Worm (Caenorhabditis elegans) whole organism, L3 larva: ENCODE results near the gene col-108.

ENCODE experiments used
- R02D3.7 ChIP-seq: fragments of 150-350 bp; optimal IDR thresholded peaks from 2 replicates; lab custom pipeline; 2014; ENCODE audit warnings: missing biosample characterization, missing genetic modification characterization
- ceh-16 ChIP-seq: sonication (generic microtip); optimal IDR thresholded peaks from 2 replicates; lab custom pipeline; 2017; ENCODE audit warnings: missing biosample characterization, missing genetic modification characterization
- ceh-82 ChIP-seq: fragments of 150-350 bp; optimal IDR thresholded peaks from 2 replicates; lab custom pipeline; 2014; ENCODE audit warnings: missing biosample characterization, missing genetic modification characterization
- ceh-9 ChIP-seq: sonication (generic microtip); optimal IDR thresholded peaks from 2 replicates; lab custom pipeline; 2018; ENCODE audit warnings: missing biosample characterization, missing genetic modification characterization
- daf-12 ChIP-seq: fragments of 150-350 bp; optimal IDR thresholded peaks from 2 replicates; lab custom pipeline; 2014; ENCODE audit warnings: missing biosample characterization, missing genetic modification reagents, missing genetic modification characterization
- egl-5 ChIP-seq: fragments of 150-350 bp; optimal IDR thresholded peaks from 2 replicates; lab custom pipeline; 2017; ENCODE audit warnings: missing biosample characterization, missing genetic modification reagents, missing genetic modification characterization, inconsistent platforms
- elt-2 ChIP-seq: sonication (generic microtip); optimal IDR thresholded peaks from 2 replicates; lab custom pipeline; 2016; ENCODE audit warnings: missing genetic modification reagents, mild to moderate bottlenecking, missing genetic modification characterization, missing compliant biosample characterization
- elt-3 ChIP-seq, 3 experiments: fragments of 150-350 bp in 1 of 3; sonication (generic microtip) in 2 of 3; optimal IDR thresholded peaks; 2 replicates in 2 of 3; 4 replicates in 1 of 3; lab custom pipeline; 2014 to 2017; ENCODE audit warnings: missing biosample characterization in 3 of 3, missing genetic modification characterization in 3 of 3
- eor-1 ChIP-seq, 2 experiments: fragments of 150-350 bp; optimal IDR thresholded peaks; 2 replicates each; lab custom pipeline; 2014 to 2018; ENCODE audit warnings: missing biosample characterization in 2 of 2, missing genetic modification characterization in 2 of 2
- fkh-10 ChIP-seq: sonication (generic microtip); optimal IDR thresholded peaks from 2 replicates; lab custom pipeline; 2017; ENCODE audit warnings: missing biosample characterization, missing genetic modification reagents, missing genetic modification characterization
- fos-1 ChIP-seq: fragments of 150-350 bp; optimal IDR thresholded peaks from 2 replicates; lab custom pipeline; 2014; ENCODE audit warnings: missing biosample characterization, missing genetic modification characterization
- hmg-11 ChIP-seq: sonication (generic microtip); optimal IDR thresholded peaks from 2 replicates; lab custom pipeline; 2016; ENCODE audit warnings: missing genetic modification characterization, missing compliant biosample characterization
- lin-15B ChIP-seq: fragments of 150-350 bp; optimal IDR thresholded peaks from 2 replicates; lab custom pipeline; 2014; ENCODE audit warnings: missing biosample characterization, missing genetic modification characterization
- lin-39 ChIP-seq: fragments of 150-350 bp; optimal IDR thresholded peaks from 2 replicates; lab custom pipeline; 2018; ENCODE audit warnings: missing biosample characterization, missing genetic modification reagents, missing genetic modification characterization
- lsy-12 ChIP-seq: sonication (generic microtip); optimal IDR thresholded peaks from 2 replicates; lab custom pipeline; 2016; ENCODE audit warnings: mild to moderate bottlenecking, missing genetic modification characterization, missing compliant biosample characterization
- mdl-1 ChIP-seq: fragments of 150-350 bp; optimal IDR thresholded peaks from 2 replicates; lab custom pipeline; 2014; ENCODE audit warnings: missing biosample characterization, missing genetic modification characterization
- nfya-1 ChIP-seq: sonication (generic microtip); optimal IDR thresholded peaks from 2 replicates; lab custom pipeline; 2017; ENCODE audit warnings: missing genetic modification characterization, mild to moderate bottlenecking, missing compliant biosample characterization, antibody characterized with exemption, moderate library complexity; ENCODE audit not compliant: insufficient read depth
- nhr-11 ChIP-seq: fragments of 150-350 bp; optimal IDR thresholded peaks from 2 replicates; lab custom pipeline; 2014; ENCODE audit warnings: missing biosample characterization, missing genetic modification characterization
- nhr-12 ChIP-seq: fragments of 150-350 bp; optimal IDR thresholded peaks from 2 replicates; lab custom pipeline; 2014; ENCODE audit warnings: missing biosample characterization, missing genetic modification characterization
- nhr-23 ChIP-seq: fragments of 150-350 bp; optimal IDR thresholded peaks from 2 replicates; lab custom pipeline; 2014; ENCODE audit warnings: missing biosample characterization, missing genetic modification reagents, missing genetic modification characterization
- nhr-237 ChIP-seq: fragments of 150-350 bp; optimal IDR thresholded peaks from 2 replicates; lab custom pipeline; 2014; ENCODE audit warnings: missing biosample characterization, missing genetic modification characterization
- nhr-25 ChIP-seq: sonication (generic microtip); optimal IDR thresholded peaks from 2 replicates; lab custom pipeline; 2017; ENCODE audit warnings: missing biosample characterization, missing genetic modification characterization
- nhr-67 ChIP-seq: fragments of 150-350 bp; optimal IDR thresholded peaks from 2 replicates; lab custom pipeline; 2014; ENCODE audit warnings: missing biosample characterization, missing genetic modification characterization
- nhr-77 ChIP-seq: fragments of 150-350 bp; optimal IDR thresholded peaks from 2 replicates; lab custom pipeline; 2014; ENCODE audit warnings: missing biosample characterization, missing genetic modification characterization
- pha-4 ChIP-seq: fragments of 150-350 bp; optimal IDR thresholded peaks from 2 replicates; lab custom pipeline; 2014; ENCODE audit warnings: missing biosample characterization, missing genetic modification reagents, missing genetic modification characterization
- pqm-1 ChIP-seq: fragments of 150-350 bp; optimal IDR thresholded peaks from 2 replicates; lab custom pipeline; 2017; ENCODE audit warnings: missing biosample characterization, missing genetic modification characterization, inconsistent platforms
- sea-2 ChIP-seq: fragments of 150-350 bp; sonication (generic microtip); optimal IDR thresholded peaks from 4 replicates; lab custom pipeline; 2014; ENCODE audit warnings: missing biosample characterization, missing genetic modification reagents, missing genetic modification characterization
- skn-1 ChIP-seq: fragments of 150-350 bp; optimal IDR thresholded peaks from 2 replicates; lab custom pipeline; 2014; ENCODE audit warnings: missing biosample characterization, missing genetic modification characterization
- snpc-4 ChIP-seq: fragments of 150-350 bp; optimal IDR thresholded peaks from 2 replicates; lab custom pipeline; 2014; ENCODE audit warnings: missing biosample characterization, missing genetic modification characterization
- tbx-2 ChIP-seq: sonication (generic microtip); optimal IDR thresholded peaks from 2 replicates; lab custom pipeline; 2016; ENCODE audit warnings: mild to moderate bottlenecking, missing genetic modification characterization, missing compliant biosample characterization
- unc-62 ChIP-seq: fragments of 150-350 bp; sonication (generic microtip); optimal IDR thresholded peaks from 4 replicates; lab custom pipeline; 2014; ENCODE audit warnings: missing biosample characterization, missing genetic modification reagents, missing genetic modification characterization
- ztf-11 ChIP-seq: fragments of 150-350 bp; optimal IDR thresholded peaks from 2 replicates; lab custom pipeline; 2014; ENCODE audit warnings: missing biosample characterization, missing genetic modification characterization
- ztf-4 ChIP-seq: fragments of 150-350 bp; optimal IDR thresholded peaks from 2 replicates; lab custom pipeline; 2014; ENCODE audit warnings: missing biosample characterization, missing genetic modification characterization

Gene col-108

ce11 chrIV:1761553-1761952 is 6.8 kb upstream of the col-108 start, which contains the start of gene Y41D4A.7:
Y41D4A.7 (minus strand) TSS chrIV:1761570.
- no peak for TF ChIP-seq eor-1 (tag; optimal IDR thresholded peaks at IDR 0.05; lab: Kevin White, UChicago)
- TF ChIP-seq sea-2 (GFP tag; lab: Kevin White, UChicago) = no peak
- no peak for TF ChIP-seq ztf-11 (tag; lab: Kevin White, UChicago)
- no peak for TF ChIP-seq pqm-1 (tag; lab: Kevin White, UChicago)
- peak; percentile 11 for TF ChIP-seq nfya-1 (tag; lab: Kevin White, UChicago)
- TF ChIP-seq ceh-9 (tag; lab: Kevin White, UChicago) = no peak

DNA sequence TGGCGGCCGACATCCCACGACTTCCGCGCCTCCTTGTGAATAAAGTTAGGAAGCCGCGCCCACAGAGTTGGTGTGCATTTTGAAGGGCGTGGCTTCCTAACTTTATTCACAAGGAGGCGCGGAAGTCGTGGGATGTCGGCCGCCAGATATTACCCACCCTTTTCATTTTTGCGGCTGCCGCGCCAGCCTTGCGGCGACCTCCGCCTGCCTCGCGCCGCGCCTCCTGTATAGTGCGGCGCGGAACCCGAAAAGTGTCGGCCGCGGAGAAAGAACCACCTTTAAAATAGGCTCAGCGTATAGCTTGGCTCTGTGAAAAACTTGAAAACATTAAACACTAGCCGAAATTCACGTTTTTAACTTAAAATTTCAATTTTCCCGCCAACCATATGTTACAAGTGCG is 4.9 kb upstream of the col-108 start:
- no peak for TF ChIP-seq ztf-4 (tag; lab: Kevin White, UChicago)
- TF ChIP-seq fos-1 = no peak
- TF ChIP-seq fkh-10 = no peak
- no peak for TF ChIP-seq egl-5 (tag; lab: Kevin White, UChicago)
- no peak for TF ChIP-seq nhr-12 (tag; lab: Kevin White, UChicago)
- TF ChIP-seq nhr-23 (tag; lab: Kevin White, UChicago) = no peak
- TF ChIP-seq R02D3.7 (tag; lab: Kevin White, UChicago) = no peak
- no peak for TF ChIP-seq hmg-11
- no peak for TF ChIP-seq nhr-237 (tag; lab: Kevin White, UChicago)
- TF ChIP-seq nhr-25 (tag; lab: Kevin White, UChicago) = no peak
- TF ChIP-seq mdl-1 (tag; lab: Kevin White, UChicago) = no peak
- no peak for TF ChIP-seq lsy-12 (tag; lab: Kevin White, UChicago)
- no peak for TF ChIP-seq skn-1 (tag; lab: Kevin White, UChicago)
- TF ChIP-seq pqm-1 (tag; lab: Kevin White, UChicago) = no peak
- TF ChIP-seq tbx-2 (tag; lab: Kevin White, UChicago) = no peak
- TF ChIP-seq elt-3 (tag; optimal IDR thresholded peaks at IDR 0.05; lab: Kevin White, UChicago) = no peak

DNA sequence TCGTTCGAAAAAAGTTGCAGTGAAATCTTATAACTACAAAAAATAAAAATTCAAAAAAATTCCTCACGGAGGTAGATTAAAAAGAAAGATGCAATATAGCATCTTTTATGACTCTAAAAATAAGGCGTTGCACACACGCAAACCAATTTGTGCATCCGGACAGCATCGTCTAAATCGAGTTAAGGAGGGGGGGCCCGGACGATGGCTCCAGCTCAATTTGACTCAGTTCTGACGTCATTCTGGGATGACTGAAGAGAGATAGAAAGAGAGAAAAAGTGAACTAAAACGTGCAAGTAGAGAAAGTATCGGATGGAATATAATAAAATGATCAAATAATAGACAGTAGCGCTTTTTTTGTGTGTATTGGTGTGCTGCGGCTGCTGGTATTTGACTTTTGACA is 2.4 kb upstream of the col-108 start:
- TF ChIP-seq nfya-1 (tag; lab: Kevin White, UChicago) (peak; percentile 52), egl-5 (tag; lab: Kevin White, UChicago) (no peak), nhr-23 (tag; lab: Kevin White, UChicago) (no peak), lin-15B (tag; lab: Kevin White, UChicago) (peak; percentile 14), lin-39 (tag; lab: Kevin White, UChicago) (peak; percentile 10), pha-4 (tag; lab: Kevin White, UChicago) (peak; percentile 16), fkh-10 (peak; percentile 67)

DNA sequence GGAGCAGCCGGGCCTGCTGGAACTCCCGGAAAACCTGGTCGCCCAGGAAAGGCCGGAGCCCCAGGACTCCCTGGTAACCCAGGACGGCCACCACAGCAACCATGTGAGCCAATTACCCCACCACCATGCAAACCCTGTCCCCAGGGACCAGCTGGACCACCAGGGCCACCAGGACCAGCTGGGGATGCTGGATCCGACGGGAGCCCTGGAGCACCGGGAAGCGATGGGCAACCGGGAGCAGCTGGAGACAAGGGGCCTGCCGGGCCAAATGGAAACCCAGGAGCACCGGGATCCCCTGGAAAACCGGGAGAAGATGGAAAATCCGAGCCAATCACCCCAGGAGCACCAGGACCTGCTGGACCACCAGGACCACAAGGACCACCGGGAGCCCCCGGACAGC is 686 bp downstream of the col-108 start:
- no peak for TF ChIP-seq skn-1 (tag; lab: Kevin White, UChicago)
- TF ChIP-seq nhr-23 (tag; lab: Kevin White, UChicago) = no peak
- no peak for TF ChIP-seq pqm-1 (tag; lab: Kevin White, UChicago)
- no peak for TF ChIP-seq elt-2 (tag; lab: Kevin White, UChicago)
- TF ChIP-seq snpc-4 (tag; lab: Kevin White, UChicago) = no peak
- no peak for TF ChIP-seq lin-39 (tag; lab: Kevin White, UChicago)
- TF ChIP-seq lin-15B (tag; lab: Kevin White, UChicago) = no peak

- TF ChIP-seq skn-1 (tag; lab: Kevin White, UChicago) = no peak
- no peak for TF ChIP-seq ceh-16 (tag; lab: Kevin White, UChicago)
- no peak for TF ChIP-seq nhr-237 (tag; lab: Kevin White, UChicago)
- no peak for TF ChIP-seq unc-62 (GFP tag; lab: Kevin White, UChicago)
- TF ChIP-seq nhr-67 = no peak
- no peak for TF ChIP-seq lin-39 (tag; lab: Kevin White, UChicago)
- no peak for TF ChIP-seq tbx-2 (tag; lab: Kevin White, UChicago)
- TF ChIP-seq fos-1 = no peak
- TF ChIP-seq eor-1 (tag; optimal IDR thresholded peaks at IDR 0.05; lab: Kevin White, UChicago) = no peak
- no peak for TF ChIP-seq nhr-11 (tag; lab: Kevin White, UChicago)
- no peak for TF ChIP-seq nhr-23 (tag; lab: Kevin White, UChicago)
- TF ChIP-seq nhr-77 = no peak
- no peak for TF ChIP-seq ceh-82
- no peak for TF ChIP-seq daf-12
- no peak for TF ChIP-seq snpc-4 (tag; lab: Kevin White, UChicago)
- no peak for TF ChIP-seq hmg-11
These were observed 3.5 kb downstream of the col-108 start, which contains the start of gene Y41D4A.1 for ce11 chrIV:1771843-1772242. Y41D4A.1 (plus strand) TSS chrIV:1772143.
